Fruit fly (Drosophila melanogaster) whole organism, embryonic: ENCODE results near the gene prd1.

Experiments
- Blimp-1 ChIP-seq: fragments of 200-800 bp; sonication (Bioruptor generic); optimal IDR thresholded peaks from 3 replicates; lab custom pipeline; 2018; ENCODE audit warnings: missing biosample characterization, missing genetic modification characterization, mild to moderate bottlenecking, moderate library complexity, missing genetic modification reagents
- CG11696 ChIP-seq: fragments of 200-800 bp; sonication (Bioruptor generic); IDR thresholded peaks from 2 replicates; pipeline ENCODE4 v1.3.6; 2022; ENCODE audit warnings: missing biosample characterization, missing genetic modification characterization
- CG12659 ChIP-seq: fragments of 200-800 bp; sonication (Bioruptor generic); optimal IDR thresholded peaks from 3 replicates; lab custom pipeline; 2017; ENCODE audit warnings: mild to moderate bottlenecking, missing biosample characterization, missing genetic modification reagents, missing genetic modification characterization
- CG13296 ChIP-seq: fragments of 200-800 bp; sonication (Bioruptor generic); optimal IDR thresholded peaks from 3 replicates; lab custom pipeline; 2018; ENCODE audit warnings: missing biosample characterization, mild to moderate bottlenecking, missing genetic modification characterization
- CG15601 ChIP-seq: fragments of 200-800 bp; sonication (Bioruptor generic); optimal IDR thresholded peaks from 3 replicates; lab custom pipeline; 2019; ENCODE audit warnings: missing biosample characterization, mild to moderate bottlenecking, missing genetic modification characterization, moderate library complexity
- CG1603 ChIP-seq: fragments of 200-800 bp; sonication (Bioruptor generic); optimal IDR thresholded peaks from 2 replicates; lab custom pipeline; 2019; ENCODE audit warnings: missing biosample characterization, mild to moderate bottlenecking, missing genetic modification characterization, moderate library complexity
- CG17186 ChIP-seq: fragments of 200-800 bp; sonication (Bioruptor generic); optimal IDR thresholded peaks from 3 replicates; lab custom pipeline; 2017; ENCODE audit warnings: missing biosample characterization, missing genetic modification reagents, missing genetic modification characterization
- CG17385 ChIP-seq: fragments of 200-800 bp; sonication (Bioruptor generic); optimal IDR thresholded peaks from 3 replicates; lab custom pipeline; 2018; ENCODE audit warnings: missing biosample characterization, mild to moderate bottlenecking, missing genetic modification characterization
- CG18764 ChIP-seq: fragments of 200-800 bp; sonication (Bioruptor generic); optimal IDR thresholded peaks from 3 replicates; lab custom pipeline; 2016; ENCODE audit warnings: missing biosample characterization, missing genetic modification characterization
- CG7839 ChIP-seq: fragments of 200-800 bp; sonication (Bioruptor generic); optimal IDR thresholded peaks from 3 replicates; lab custom pipeline; 2018; ENCODE audit warnings: missing biosample characterization, mild to moderate bottlenecking, missing genetic modification characterization, moderate library complexity
- CG8359 ChIP-seq: fragments of 200-800 bp; sonication (Bioruptor generic); optimal IDR thresholded peaks from 2 replicates; lab custom pipeline; 2017; ENCODE audit warnings: missing biosample characterization, mild to moderate bottlenecking, missing genetic modification characterization, borderline replicate concordance
- CG8388 ChIP-seq: fragments of 200-800 bp; sonication (Bioruptor generic); optimal IDR thresholded peaks from 2 replicates; lab custom pipeline; 2019; ENCODE audit warnings: missing biosample characterization, mild to moderate bottlenecking, missing genetic modification characterization, moderate library complexity
- CG9876 ChIP-seq: fragments of 200-800 bp; sonication (Bioruptor generic); optimal IDR thresholded peaks from 2 replicates; lab custom pipeline; 2016; ENCODE audit warnings: missing biosample characterization, missing genetic modification characterization
- CrebB ChIP-seq: fragments of 200-800 bp; sonication (Bioruptor generic); optimal IDR thresholded peaks from 3 replicates; lab custom pipeline; 2018; ENCODE audit warnings: missing biosample characterization, mild to moderate bottlenecking, missing genetic modification characterization
- D19B ChIP-seq: fragments of 200-800 bp; sonication (Bioruptor generic); optimal IDR thresholded peaks from 2 replicates; lab custom pipeline; 2017; ENCODE audit warnings: missing biosample characterization, mild to moderate bottlenecking, missing genetic modification characterization
- Dfd ChIP-seq, 2 experiments: fragments of >200 bp; optimal IDR thresholded peaks; 2 replicates each; lab custom pipeline; 2017; ENCODE audit warnings: missing biosample characterization in 2 of 2, missing genetic modification characterization in 2 of 2
- Eip74EF ChIP-seq, 2 experiments: fragments of 200-800 bp in 1 of 2; fragments of >200 bp in 1 of 2; sonication (Bioruptor generic) in 1 of 2; optimal IDR thresholded peaks; 2 replicates each; lab custom pipeline; 2017 to 2019; ENCODE audit warnings: missing biosample characterization in 2 of 2, missing genetic modification characterization in 2 of 2, mild to moderate bottlenecking in 1 of 2, moderate library complexity in 1 of 2
- Elba2 ChIP-seq: fragments of 200-800 bp; sonication (Bioruptor generic); optimal IDR thresholded peaks from 3 replicates; lab custom pipeline; 2016; ENCODE audit warnings: missing biosample characterization, missing genetic modification characterization
- Kr ChIP-seq: fragments of 200-800 bp; sonication (Bioruptor generic); optimal IDR thresholded peaks from 2 replicates; lab custom pipeline; 2017; ENCODE audit warnings: missing biosample characterization, mild to moderate bottlenecking, missing genetic modification characterization
- Lpt ChIP-seq: fragments of >200 bp; optimal IDR thresholded peaks from 2 replicates; lab custom pipeline; 2018; ENCODE audit warnings: missing biosample characterization, missing genetic modification characterization
- Mes4 ChIP-seq: fragments of 200-800 bp; sonication (Bioruptor generic); optimal IDR thresholded peaks from 2 replicates; lab custom pipeline; 2016; ENCODE audit warnings: missing biosample characterization, missing genetic modification characterization
- Pdp1 ChIP-seq, 2 experiments: fragments of 200-800 bp; sonication (Bioruptor generic); optimal IDR thresholded peaks; 3 replicates each; lab custom pipeline; 2016; ENCODE audit warnings: missing biosample characterization in 2 of 2, missing genetic modification characterization in 2 of 2, mild to moderate bottlenecking in 1 of 2, moderate library complexity in 1 of 2
- Sox100B ChIP-seq: fragments of 200-800 bp; sonication (Bioruptor generic); optimal IDR thresholded peaks from 3 replicates; lab custom pipeline; 2018; ENCODE audit warnings: missing biosample characterization, mild to moderate bottlenecking, missing genetic modification characterization
- Vsx1 ChIP-seq: fragments of 200-800 bp; sonication (Bioruptor generic); optimal IDR thresholded peaks from 2 replicates; lab custom pipeline; 2017; ENCODE audit warnings: missing biosample characterization, mild to moderate bottlenecking, missing genetic modification characterization, missing genetic modification reagents
- ap ChIP-seq: fragments of 200-800 bp; sonication (Bioruptor generic); IDR thresholded peaks from 2 replicates; pipeline ENCODE4 v1.3.6; 2022; ENCODE audit warnings: missing biosample characterization, missing genetic modification characterization
- chn ChIP-seq: fragments of 200-800 bp; sonication (Bioruptor generic); optimal IDR thresholded peaks from 2 replicates; lab custom pipeline; 2016; ENCODE audit warnings: missing biosample characterization, missing genetic modification characterization
- ci ChIP-seq: fragments of 200-800 bp; sonication (Bioruptor generic); IDR thresholded peaks from 3 replicates; pipeline ENCODE4 v1.3.6; 2022; ENCODE audit warnings: missing biosample characterization, missing genetic modification characterization
- ems ChIP-seq: fragments of 200-800 bp; sonication (Bioruptor generic); optimal IDR thresholded peaks from 3 replicates; lab custom pipeline; 2016; ENCODE audit warnings: missing biosample characterization, missing genetic modification characterization
- fd3F ChIP-seq: fragments of 200-800 bp; sonication (Bioruptor generic); optimal IDR thresholded peaks from 2 replicates; lab custom pipeline; 2018; ENCODE audit warnings: missing biosample characterization, mild to moderate bottlenecking, missing genetic modification characterization, moderate library complexity
- fru ChIP-seq: fragments of >200 bp; optimal IDR thresholded peaks from 2 replicates; lab custom pipeline; 2017
- gcm ChIP-seq: fragments of 200-800 bp; sonication (Bioruptor generic); optimal IDR thresholded peaks from 2 replicates; lab custom pipeline; 2019; ENCODE audit warnings: missing biosample characterization, mild to moderate bottlenecking, missing genetic modification characterization, moderate library complexity
- grau ChIP-seq: fragments of 200-800 bp; optimal IDR thresholded peaks from 3 replicates; lab custom pipeline; 2019; ENCODE audit warnings: missing biosample characterization, mild to moderate bottlenecking, missing genetic modification characterization, moderate library complexity
- gro ChIP-seq: fragments of 200-800 bp; sonication (Bioruptor generic); optimal IDR thresholded peaks from 2 replicates; lab custom pipeline; 2016; ENCODE audit warnings: missing biosample characterization, missing genetic modification characterization
- gt ChIP-seq: fragments of 200-800 bp; sonication (Bioruptor generic); IDR thresholded peaks from 2 replicates; pipeline ENCODE4 v1.3.6; 2022; ENCODE audit warnings: missing biosample characterization, missing genetic modification characterization
- kah ChIP-seq: fragments of 200-800 bp; sonication (Bioruptor generic); optimal IDR thresholded peaks from 2 replicates; lab custom pipeline; 2018; ENCODE audit warnings: missing biosample characterization, mild to moderate bottlenecking, missing genetic modification characterization
- lbe ChIP-seq: fragments of 200-800 bp; sonication (Bioruptor generic); optimal IDR thresholded peaks from 2 replicates; lab custom pipeline; 2016; ENCODE audit warnings: missing biosample characterization, mild to moderate bottlenecking, missing genetic modification characterization
- mam ChIP-seq: fragments of 200-800 bp; sonication (Bioruptor generic); optimal IDR thresholded peaks from 3 replicates; lab custom pipeline; 2016; ENCODE audit warnings: missing biosample characterization, missing genetic modification characterization
- mirr ChIP-seq: fragments of 200-800 bp; sonication (Bioruptor generic); optimal IDR thresholded peaks from 3 replicates; lab custom pipeline; 2018; ENCODE audit warnings: missing biosample characterization, mild to moderate bottlenecking, missing genetic modification characterization
- nerfin-1 ChIP-seq: fragments of 200-800 bp; sonication (Bioruptor generic); optimal IDR thresholded peaks from 3 replicates; lab custom pipeline; 2019; ENCODE audit warnings: missing biosample characterization, mild to moderate bottlenecking, missing genetic modification characterization, moderate library complexity
- odd ChIP-seq: fragments of 200-800 bp; sonication (Bioruptor generic); optimal IDR thresholded peaks from 2 replicates; lab custom pipeline; 2017; ENCODE audit warnings: missing biosample characterization, mild to moderate bottlenecking, missing genetic modification characterization
- pnt ChIP-seq: fragments of 200-800 bp; sonication (Bioruptor generic); optimal IDR thresholded peaks from 3 replicates; lab custom pipeline; 2016; ENCODE audit warnings: missing biosample characterization, missing genetic modification characterization
- sd ChIP-seq: fragments of 200-800 bp; sonication (Bioruptor generic); optimal IDR thresholded peaks from 3 replicates; lab custom pipeline; 2018; ENCODE audit warnings: missing biosample characterization, mild to moderate bottlenecking, missing genetic modification characterization, moderate library complexity
- so ChIP-seq: fragments of 200-800 bp; sonication (Bioruptor generic); IDR thresholded peaks from 3 replicates; pipeline ENCODE4 v1.3.6; 2022; ENCODE audit warnings: missing biosample characterization, missing genetic modification characterization
- wek ChIP-seq: fragments of 200-800 bp; sonication (Bioruptor generic); optimal IDR thresholded peaks from 3 replicates; lab custom pipeline; 2018; ENCODE audit warnings: missing biosample characterization, mild to moderate bottlenecking, missing genetic modification characterization, moderate library complexity

The prd1 gene

DNA sequence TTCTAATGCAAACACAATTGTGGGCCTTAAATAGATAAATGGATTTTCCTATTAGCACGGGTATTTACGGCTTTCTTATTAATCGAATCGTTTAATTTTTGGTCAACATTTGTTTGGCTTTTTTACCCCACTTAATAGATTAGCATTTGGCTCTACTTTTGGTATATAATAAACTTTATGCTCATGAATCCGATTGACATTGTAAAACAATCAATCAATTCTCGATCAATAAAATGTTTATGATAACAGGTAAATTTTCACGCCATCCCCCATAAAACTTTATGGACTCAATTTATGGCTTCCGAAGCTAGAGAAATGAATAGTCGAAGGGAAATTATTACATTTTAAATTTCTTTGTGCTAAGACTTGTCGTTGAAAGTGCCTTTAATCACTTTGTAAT is 22.8 kb upstream of the prd1 start (continued):
- TF ChIP-seq CG13296 (GFP tag; lab: Kevin White, UChicago), result peak; percentile 73
- TF ChIP-seq Kr (GFP tag; lab: Kevin White, UChicago), result no peak
- no peak for TF ChIP-seq so
- TF ChIP-seq Vsx1, result peak; percentile 44
- no peak for TF ChIP-seq D19B (GFP tag; lab: Kevin White, UChicago)
- no peak for TF ChIP-seq Elba2 (GFP tag; lab: Kevin White, UChicago)
- TF ChIP-seq odd, result peak; percentile 49
- TF ChIP-seq fd3F, result peak; percentile 49
- TF ChIP-seq Sox100B, result peak; percentile 63
- no peak for TF ChIP-seq gt (GFP tag; lab: Robert Waterston, UW)
- TF ChIP-seq grau (tag; lab: Kevin White, UChicago), result peak; percentile 51
- no peak for TF ChIP-seq Lpt (GFP tag; lab: Kevin White, UChicago)
- TF ChIP-seq sd (tag; lab: Kevin White, UChicago), result peak; percentile 44
- TF ChIP-seq CG17385, result peak; percentile 41
- peak; percentile 26 for TF ChIP-seq Blimp-1 (GFP tag; lab: Kevin White, UChicago)
- TF ChIP-seq Dfd (GFP tag; optimal IDR thresholded peaks at IDR 0.05; lab: Kevin White, UChicago), result no peak
- TF ChIP-seq CG18764 (GFP tag; lab: Kevin White, UChicago), result no peak
- peak in 1 of 2 experiments; percentile 84 for TF ChIP-seq Eip74EF (GFP tag; optimal IDR thresholded peaks at IDR 0.05; lab: Kevin White, UChicago)
- TF ChIP-seq fru, result no peak
- TF ChIP-seq ap (GFP tag; lab: Robert Waterston, UW), result no peak
- 0 out of 3 replicates have a peak, but pooled peaks have one; percentile 38 for TF ChIP-seq ci (GFP tag; lab: Robert Waterston, UW)
- peak; percentile 65 for TF ChIP-seq CG15601 (tag; lab: Kevin White, UChicago)
- TF ChIP-seq CG12659 (GFP tag; lab: Kevin White, UChicago), result peak; percentile 22
- TF ChIP-seq mirr (GFP tag; lab: Kevin White, UChicago), result peak; percentile 57
- peak; percentile 23 for TF ChIP-seq CG17186 (GFP tag; lab: Kevin White, UChicago)
- peak; percentile 18 for TF ChIP-seq kah (GFP tag; lab: Kevin White, UChicago)
- TF ChIP-seq CG11696, result 0 out of 2 replicates have a peak, but pooled peaks have one; percentile 18
- peak; percentile 63 for TF ChIP-seq wek (GFP tag; lab: Kevin White, UChicago)
- no peak for TF ChIP-seq pnt (GFP tag; lab: Kevin White, UChicago)
- TF ChIP-seq CrebB (tag; lab: Kevin White, UChicago), result peak; percentile 58
- TF ChIP-seq CG8359, result peak; percentile 15
- TF ChIP-seq gcm (GFP tag; lab: Kevin White, UChicago), result peak; percentile 80
- peak; percentile 70 for TF ChIP-seq CG7839 (tag; lab: Kevin White, UChicago)
- TF ChIP-seq Pdp1 (GFP tag; optimal IDR thresholded peaks at IDR 0.05; lab: Kevin White, UChicago), result no peak
- peak; percentile 63 for TF ChIP-seq CG8388
- peak; percentile 20 for TF ChIP-seq gro
- no peak for TF ChIP-seq chn (GFP tag; lab: Kevin White, UChicago)
- no peak for TF ChIP-seq CG9876 (GFP tag; lab: Kevin White, UChicago)
- peak; percentile 4 for TF ChIP-seq ems (GFP tag; lab: Kevin White, UChicago)
- TF ChIP-seq lbe (GFP tag; lab: Kevin White, UChicago), result no peak
- TF ChIP-seq nerfin-1 (tag; lab: Kevin White, UChicago), result peak; percentile 55
- TF ChIP-seq mam (GFP tag; lab: Kevin White, UChicago), result no peak
- peak; percentile 73 for TF ChIP-seq CG1603 (tag; lab: Kevin White, UChicago)
- no peak for TF ChIP-seq Mes4 (GFP tag; lab: Kevin White, UChicago)
